Fruit fly (Drosophila melanogaster): ENCODE data around the gene zfh2.

dm6 chr4:558456-558855 lies 56.8 kb downstream of the zfh2 start:
- TF ChIP-seq Sox102F (GFP tag; optimal IDR thresholded peaks at IDR 0.05) (no peak), CG6276 (GFP tag; optimal IDR thresholded peaks at IDR 0.05) (no peak), CG8319 (GFP tag; optimal IDR thresholded peaks at IDR 0.05) (no peak), CG6792 (GFP tag; optimal IDR thresholded peaks at IDR 0.05) (no peak), salr (GFP tag; optimal IDR thresholded peaks at IDR 0.05) (no peak), spab (GFP tag; optimal IDR thresholded peaks at IDR 0.05) (no peak), Hr39 (GFP tag; optimal IDR thresholded peaks at IDR 0.05) (no peak), Eip75B (GFP tag; optimal IDR thresholded peaks at IDR 0.05) (no peak), Sox14 (GFP tag; optimal IDR thresholded peaks at IDR 0.05) (no peak), Eip78C (GFP tag) (peak; percentile 77), Ets96B (tag; optimal IDR thresholded peaks at IDR 0.05) (no peak), CG7368 (GFP tag; optimal IDR thresholded peaks at IDR 0.05) (no peak), CG10669 (GFP tag; optimal IDR thresholded peaks at IDR 0.05) (no peak)

All from whole organism, prepupa.